Worm (Caenorhabditis elegans): ENCODE results near the gene mrps-9.

Gene mrps-9

DNA sequence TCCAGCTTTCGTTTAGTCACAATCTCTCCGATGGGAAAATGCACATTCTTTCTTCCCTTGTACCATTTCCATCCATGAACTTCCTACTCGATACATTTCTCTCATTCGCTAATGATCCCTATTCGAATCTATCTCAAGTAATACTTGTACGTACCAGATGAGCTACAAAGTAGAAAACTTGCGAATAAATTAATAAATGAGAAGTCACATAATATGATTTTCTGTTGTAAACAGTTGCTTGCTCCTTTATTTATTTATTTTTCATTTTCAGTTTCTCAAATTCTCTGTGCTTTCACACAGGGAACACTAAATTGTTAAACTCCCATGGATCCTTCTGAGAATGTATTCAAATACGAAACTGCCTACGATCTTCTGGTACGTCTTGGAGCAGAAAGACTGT lies 39.7 kb upstream of the mrps-9 start, which contains the start of gene rfs-1:
Gene rfs-1, plus strand, starts transcription at position 301 of the 400 bp plus-strand sequence.
- TF ChIP-seq dmd-4 (tag; optimal IDR thresholded peaks at IDR 0.05) (no peak), R02D3.7 (tag; optimal IDR thresholded peaks at IDR 0.05) (no peak)

DNA sequence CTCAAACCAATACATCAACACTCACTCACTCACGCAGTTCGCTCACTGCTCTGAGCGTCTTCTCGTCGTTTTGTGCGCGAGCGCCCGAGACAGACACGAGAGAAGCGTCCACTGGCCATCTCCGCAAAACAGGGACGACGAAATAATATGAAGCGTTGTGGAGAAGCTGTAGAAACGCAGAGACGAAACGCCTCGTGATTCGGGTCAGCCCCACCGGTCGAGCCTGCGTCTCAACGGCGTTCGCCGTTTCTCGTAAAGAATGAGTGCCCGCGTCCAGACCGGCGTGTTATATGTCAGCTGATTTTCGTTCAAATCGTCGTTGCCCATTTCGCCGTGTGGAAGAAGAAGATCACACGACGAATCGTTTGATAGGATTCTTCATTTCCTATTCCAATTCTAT lies 38.4 kb upstream of the mrps-9 start, which contains the start of gene fbxl-1:
Gene fbxl-1, plus strand, starts transcription at position 320 of the 400 bp plus-strand sequence.
- TF ChIP-seq aly-2 (tag; optimal IDR thresholded peaks at IDR 0.05) = no peak
- TF ChIP-seq lin-13 (GFP tag; optimal IDR thresholded peaks at IDR 0.05) = peak; percentile 51
- TF ChIP-seq C34F6.9 (tag; optimal IDR thresholded peaks at IDR 0.05) = peak; percentile 96
- TF ChIP-seq lin-11 (tag; optimal IDR thresholded peaks at IDR 0.05) = peak; percentile 92
- TF ChIP-seq F13H6.1 (tag; optimal IDR thresholded peaks at IDR 0.05) = peak; percentile 87
- TF ChIP-seq mab-5 (tag; optimal IDR thresholded peaks at IDR 0.05) = peak; percentile 57
- no peak for TF ChIP-seq elt-3 (tag; optimal IDR thresholded peaks at IDR 0.05)
- no peak for TF ChIP-seq ztf-11 (tag; optimal IDR thresholded peaks at IDR 0.05)
- no peak for TF ChIP-seq mbf-1 (tag; optimal IDR thresholded peaks at IDR 0.05)
- TF ChIP-seq elt-1 (tag; optimal IDR thresholded peaks at IDR 0.05) = no peak
- peak; percentile 18 for TF ChIP-seq nhr-6 (tag; optimal IDR thresholded peaks at IDR 0.05)
- TF ChIP-seq sma-9 (GFP tag; optimal IDR thresholded peaks at IDR 0.05) = peak; percentile 86
- no peak for TF ChIP-seq sma-9 (tag; optimal IDR thresholded peaks at IDR 0.05)
- peak; percentile 75 for TF ChIP-seq crh-2 (tag; optimal IDR thresholded peaks at IDR 0.05)
- no peak for TF ChIP-seq unc-39 (tag; optimal IDR thresholded peaks at IDR 0.05)
- TF ChIP-seq peb-1 (tag; optimal IDR thresholded peaks at IDR 0.05) = no peak
- TF ChIP-seq alr-1 (tag; optimal IDR thresholded peaks at IDR 0.05) = no peak
- TF ChIP-seq nhr-25 (tag; optimal IDR thresholded peaks at IDR 0.05) = peak; percentile 54
- TF ChIP-seq lin-39 (tag; optimal IDR thresholded peaks at IDR 0.05) = no peak
- no peak for TF ChIP-seq ama-1 (optimal IDR thresholded peaks at IDR 0.05)
- TF ChIP-seq ztf-1 (GFP tag; conservative IDR thresholded peaks at IDR 0.05) = no peak
- TF ChIP-seq egl-27 (tag; optimal IDR thresholded peaks at IDR 0.05) = peak; percentile 30
- TF ChIP-seq nhr-237 (tag; optimal IDR thresholded peaks at IDR 0.05) = no peak
- peak; percentile 91 for TF ChIP-seq nhr-129 (tag; optimal IDR thresholded peaks at IDR 0.05)
- peak; percentile 64 for TF ChIP-seq snpc-4 (tag; optimal IDR thresholded peaks at IDR 0.05)
- peak; percentile 38 for TF ChIP-seq ztf-4 (tag; optimal IDR thresholded peaks at IDR 0.05)
- TF ChIP-seq unc-55 (GFP tag; optimal IDR thresholded peaks at IDR 0.05) = peak; percentile 76
- no peak for TF ChIP-seq nhr-77 (tag; optimal IDR thresholded peaks at IDR 0.05)
- no peak for TF ChIP-seq nhr-10 (tag; optimal IDR thresholded peaks at IDR 0.05)
- no peak for TF ChIP-seq ceh-16 (tag; optimal IDR thresholded peaks at IDR 0.05)
- no peak for TF ChIP-seq blmp-1 (tag; optimal IDR thresholded peaks at IDR 0.05; ENCODE audit: insufficient read depth)
- TF ChIP-seq ceh-82 (tag; optimal IDR thresholded peaks at IDR 0.05) = no peak
- peak; percentile 88 for TF ChIP-seq sem-4 (tag; optimal IDR thresholded peaks at IDR 0.05)
- peak; percentile 71 for TF ChIP-seq Y55F3AM.14 (GFP tag; optimal IDR thresholded peaks at IDR 0.05)
- TF ChIP-seq dmd-4 (tag; optimal IDR thresholded peaks at IDR 0.05) = no peak
- no peak for TF ChIP-seq nhr-12 (tag; optimal IDR thresholded peaks at IDR 0.05)
- no peak for TF ChIP-seq unc-62 (GFP tag; optimal IDR thresholded peaks at IDR 0.05)
- peak; percentile 70 for TF ChIP-seq fos-1 (tag; optimal IDR thresholded peaks at IDR 0.05)
- TF ChIP-seq R02D3.7 (tag; optimal IDR thresholded peaks at IDR 0.05) = no peak
- no peak for TF ChIP-seq nhr-23 (tag; optimal IDR thresholded peaks at IDR 0.05)
- peak; percentile 53 for TF ChIP-seq sma-3 (GFP tag; optimal IDR thresholded peaks at IDR 0.05)
- TF ChIP-seq nhr-21 (tag; optimal IDR thresholded peaks at IDR 0.05) = peak; percentile 66
- peak; percentile 66 for TF ChIP-seq zag-1 (tag; optimal IDR thresholded peaks at IDR 0.05)
- TF ChIP-seq ZK546.5 (tag; optimal IDR thresholded peaks at IDR 0.05) = no peak
- TF ChIP-seq skn-1 (tag; optimal IDR thresholded peaks at IDR 0.05) = no peak
- TF ChIP-seq gmeb-1 (tag; optimal IDR thresholded peaks at IDR 0.05) = peak; percentile 44
- peak; percentile 78 to 92 for TF ChIP-seq mdl-1 (tag; optimal IDR thresholded peaks at IDR 0.05)
- TF ChIP-seq lsy-2 (tag; optimal IDR thresholded peaks at IDR 0.05) = peak in 1 of 2 experiments; percentile 88
- no peak for TF ChIP-seq nhr-11 (tag; optimal IDR thresholded peaks at IDR 0.05)
